Worm (Caenorhabditis elegans): ENCODE results near the gene nspd-5.
"Not testable (repeated sequence)": the region's sequence is repeated elsewhere in the genome, so short reads cannot be mapped to it uniquely, and the experiment has no call there.

ce11 chrII:4842143-4842658, 18.0 kb downstream of the nspd-5 start, which contains the start of the genes T23B7.2 and nspd-4:
- not testable (repeated sequence) for TF ChIP-seq pha-4 (GFP tag; IDR thresholded peaks at IDR 0.05); pha-4 (tag; optimal IDR thresholded peaks at IDR 0.05); spr-3 (GFP tag; optimal IDR thresholded peaks at IDR 0.05); lsy-2 (tag; optimal IDR thresholded peaks at IDR 0.05); fkh-10 (GFP tag; optimal IDR thresholded peaks at IDR 0.05); dve-1 (tag; optimal IDR thresholded peaks at IDR 0.05; ENCODE audit: insufficient read depth); ama-1 (optimal IDR thresholded peaks at IDR 0.05); hif-1 (tag; optimal IDR thresholded peaks at IDR 0.05); sdz-12 (GFP tag; optimal IDR thresholded peaks at IDR 0.05)
